Worm (Caenorhabditis elegans) whole organism, L4 larva: ENCODE measurements around the gene M02B7.2.

ENCODE experiments used
- F49E8.2 ChIP-seq: sonication (generic microtip); optimal IDR thresholded peaks from 2 replicates; lab custom pipeline; 2016; ENCODE audit warnings: missing compliant biosample characterization, mild to moderate bottlenecking, missing genetic modification characterization, borderline replicate concordance
- ama-1 ChIP-seq: fragments of 150-350 bp; optimal IDR thresholded peaks from 2 replicates; lab custom pipeline; 2014; ENCODE audit warnings: inconsistent platforms, mixed read lengths
- attf-4 ChIP-seq: sonication (generic microtip); optimal IDR thresholded peaks from 3 replicates; lab custom pipeline; 2017; ENCODE audit warnings: missing biosample characterization, missing genetic modification characterization
- dpl-1 ChIP-seq: fragments of 150-350 bp; optimal IDR thresholded peaks from 2 replicates; lab custom pipeline; 2014; ENCODE audit warnings: missing biosample characterization, missing genetic modification reagents, missing genetic modification characterization
- jun-1 ChIP-seq: fragments of 150-350 bp; optimal IDR thresholded peaks from 2 replicates; lab custom pipeline; 2014; ENCODE audit warnings: missing biosample characterization, missing genetic modification reagents, missing genetic modification characterization
- lin-15B ChIP-seq: fragments of 150-350 bp; sonication (generic microtip); optimal IDR thresholded peaks from 3 replicates; lab custom pipeline; 2014; ENCODE audit warnings: missing biosample characterization, missing genetic modification characterization
- mdl-1 ChIP-seq, 2 experiments: fragments of 150-350 bp in 1 of 2; sonication (generic microtip) in 1 of 2; optimal IDR thresholded peaks; 2 replicates each; lab custom pipeline; 2014 to 2017; ENCODE audit warnings: missing biosample characterization in 2 of 2, missing genetic modification characterization in 2 of 2
- nhr-237 ChIP-seq: sonication (generic microtip); optimal IDR thresholded peaks from 2 replicates; lab custom pipeline; 2017; ENCODE audit warnings: missing biosample characterization, missing genetic modification characterization
- nhr-28 ChIP-seq: fragments of 150-350 bp; optimal IDR thresholded peaks from 2 replicates; lab custom pipeline; 2014; ENCODE audit warnings: missing biosample characterization, missing genetic modification characterization
- nhr-76 ChIP-seq: fragments of 150-350 bp; optimal IDR thresholded peaks from 2 replicates; lab custom pipeline; 2014; ENCODE audit warnings: missing biosample characterization, missing genetic modification characterization
- pha-4 ChIP-seq, 2 experiments: fragments of 150-350 bp in 1 of 2; fragments of 200-800 bp in 1 of 2; sonication (Bioruptor generic) in 1 of 2; IDR thresholded peaks in 1 of 2; optimal IDR thresholded peaks in 1 of 2; 2 replicates each; pipeline versions ENCODE4 v1.3.6 to Lab custom; 2014 to 2022; ENCODE audit warnings: missing genetic modification characterization in 2 of 2, missing genetic modification reagents in 2 of 2, missing biosample characterization in 1 of 2, missing compliant biosample characterization in 1 of 2
- snpc-4 ChIP-seq: fragments of 150-350 bp; optimal IDR thresholded peaks from 2 replicates; lab custom pipeline; 2014; ENCODE audit warnings: missing biosample characterization, missing genetic modification characterization
- zfp-3 ChIP-seq: fragments of 200-800 bp; sonication (Bioruptor generic); conservative IDR thresholded peaks from 2 replicates; pipeline ENCODE4 v1.3.6; 2022; ENCODE audit warnings: missing genetic modification reagents, missing genetic modification characterization, missing compliant biosample characterization
- ztf-11 ChIP-seq: fragments of 150-350 bp; optimal IDR thresholded peaks from 2 replicates; lab custom pipeline; 2014; ENCODE audit warnings: missing biosample characterization, missing genetic modification characterization

ce11 chrIV:3807092-3807491 is 3.7 kb downstream of the M02B7.2 start, which contains the start of gene M02B7.7:
- no peak for TF ChIP-seq zfp-3
- TF ChIP-seq jun-1, result no peak
- TF ChIP-seq lin-15B (tag; lab: Kevin White, UChicago), result no peak
- no peak for TF ChIP-seq mdl-1 (tag; optimal IDR thresholded peaks at IDR 0.05; lab: Kevin White, UChicago)
- no peak for TF ChIP-seq ztf-11
- TF ChIP-seq nhr-76 (tag; lab: Kevin White, UChicago), result no peak
- no peak for TF ChIP-seq dpl-1 (GFP tag; lab: Kevin White, UChicago)
- no peak for TF ChIP-seq nhr-237 (tag; lab: Kevin White, UChicago)
- TF ChIP-seq attf-4, result no peak
- no peak for TF ChIP-seq nhr-28 (tag; lab: Kevin White, UChicago)
- TF ChIP-seq pha-4 (GFP tag; IDR thresholded peaks at IDR 0.05; lab: Robert Waterston, UW), result no peak
- no peak for TF ChIP-seq pha-4 (tag; optimal IDR thresholded peaks at IDR 0.05; lab: Kevin White, UChicago)
- no peak for TF ChIP-seq ama-1 (lab: Kevin White, UChicago)
- TF ChIP-seq F49E8.2 (tag; lab: Kevin White, UChicago), result no peak
- TF ChIP-seq snpc-4, result no peak
